Worm (Caenorhabditis elegans) whole organism, L1 larva: ENCODE measurements around the gene mlt-11.
A peak's percentile ranks its signal among the peaks of the same experiment; 100 is the strongest.

ENCODE experiments used
- isw-1 ChIP-seq: fragments of 200-800 bp; sonication (Bioruptor generic); IDR thresholded peaks from 2 replicates; pipeline ENCODE4 v1.3.6; 2022; ENCODE audit warnings: missing genetic modification characterization, missing compliant biosample characterization
- nhr-28 ChIP-seq: fragments of 150-350 bp; optimal IDR thresholded peaks from 2 replicates; lab custom pipeline; 2014; ENCODE audit warnings: missing biosample characterization, missing genetic modification characterization
- pax-3 ChIP-seq: fragments of 200-800 bp; sonication (Bioruptor generic); optimal IDR thresholded peaks from 2 replicates; lab custom pipeline; 2018; ENCODE audit warnings: mild to moderate bottlenecking, missing genetic modification characterization, moderate library complexity, missing compliant biosample characterization
- snpc-4 ChIP-seq: fragments of 150-350 bp; optimal IDR thresholded peaks from 2 replicates; lab custom pipeline; 2014; ENCODE audit warnings: missing biosample characterization, missing genetic modification characterization

DNA sequence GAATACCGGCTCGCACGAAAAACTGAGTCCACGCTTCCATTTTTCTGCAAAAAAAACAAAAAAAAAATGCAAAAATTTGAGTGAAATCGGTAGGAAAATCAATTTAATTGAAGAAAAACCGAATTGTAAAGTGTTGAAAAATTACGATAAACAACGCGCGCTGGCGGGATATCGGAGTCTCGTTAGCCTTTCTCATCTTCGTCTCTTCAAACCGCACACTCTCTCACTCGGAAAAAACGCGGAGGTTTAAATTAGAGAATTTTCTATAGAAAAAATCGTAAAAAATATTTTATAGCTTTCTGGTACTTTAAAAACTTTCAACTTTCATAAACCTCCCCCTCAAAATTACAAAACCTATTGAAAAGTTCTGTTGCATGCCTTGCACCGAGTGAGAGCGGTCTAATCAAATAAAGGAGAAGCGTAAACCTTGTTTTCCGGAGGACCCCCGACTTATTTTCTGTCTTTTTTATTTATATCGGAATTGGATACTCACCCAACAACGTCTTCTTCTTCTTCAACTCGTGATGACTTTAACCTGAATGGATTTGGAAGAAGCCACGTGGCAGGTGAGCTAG is 37.1 kb downstream of the mlt-11 start, which contains the start of the genes F53F8.5 and F53F8.6:
- no peak for TF ChIP-seq nhr-28
- TF ChIP-seq pax-3, result no peak
- peak; percentile 49 for TF ChIP-seq snpc-4 (tag; lab: Kevin White, UChicago)
- peak; percentile 63 for TF ChIP-seq isw-1 (GFP tag; lab: Robert Waterston, UW)
